Fruit fly (Drosophila melanogaster): Measurements from ENCODE around the gene CG13891.
A peak's percentile ranks its signal among the peaks of the same experiment; 100 is the strongest.

CG13891 gene

DNA sequence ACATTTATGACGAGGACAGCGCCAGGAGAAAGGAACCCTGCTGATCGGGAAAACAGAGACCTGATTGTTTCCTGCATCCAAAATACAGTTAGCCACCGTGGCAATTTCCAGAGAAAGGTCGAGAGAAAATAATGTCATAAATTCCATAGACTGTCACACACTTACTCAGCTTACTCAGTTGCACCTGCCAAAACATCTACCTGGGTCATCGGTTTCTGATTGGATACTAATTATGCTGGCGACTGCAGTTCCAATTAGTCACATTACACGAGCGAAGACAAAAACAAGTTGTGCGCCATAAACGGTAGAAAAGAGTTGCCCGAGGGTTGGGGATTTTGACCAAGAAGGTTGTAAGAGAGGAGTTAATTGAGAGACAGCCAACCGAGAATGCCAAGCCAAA lies 17.4 kb downstream of the CG13891 start:
- no peak for TF ChIP-seq Dif (GFP tag; optimal IDR thresholded peaks at IDR 0.05; ENCODE audit: partially characterized antibody)

DNA sequence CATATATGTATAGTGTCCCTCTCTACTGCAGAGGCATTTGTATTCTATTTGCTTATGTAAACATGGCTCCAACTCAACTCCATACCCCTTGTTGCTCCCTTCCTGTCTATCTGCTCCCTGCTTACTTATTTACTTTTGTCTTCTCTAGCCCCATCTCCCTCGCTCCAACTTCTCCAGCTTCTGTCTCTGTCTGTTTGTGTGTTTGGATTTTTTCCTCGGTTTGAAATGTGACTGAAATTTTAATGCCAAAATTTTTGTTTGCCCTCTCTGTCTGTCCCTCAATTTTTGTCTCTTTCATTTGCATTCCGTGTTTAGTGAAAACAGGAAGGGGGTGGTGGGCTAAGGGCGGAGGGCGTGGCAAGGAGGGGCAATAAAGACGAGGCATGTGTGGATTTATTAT lies 23.9 kb downstream of the CG13891 start:
- TF ChIP-seq GATAd (GFP tag; optimal IDR thresholded peaks at IDR 0.05), result no peak
- TF ChIP-seq fru (GFP tag; optimal IDR thresholded peaks at IDR 0.05), result peak; percentile 4
- TF ChIP-seq usp (GFP tag; optimal IDR thresholded peaks at IDR 0.05), result no peak
- TF ChIP-seq pan (optimal IDR thresholded peaks at IDR 0.05), result no peak
- TF ChIP-seq dsf (GFP tag; optimal IDR thresholded peaks at IDR 0.05; ENCODE audit: borderline replicate concordance), result no peak
- no peak for TF ChIP-seq dmrt93B (GFP tag; optimal IDR thresholded peaks at IDR 0.05)
- no peak for TF ChIP-seq br (GFP tag; optimal IDR thresholded peaks at IDR 0.05)
- TF ChIP-seq sage (GFP tag; optimal IDR thresholded peaks at IDR 0.05), result no peak
- TF ChIP-seq Rel (GFP tag; optimal IDR thresholded peaks at IDR 0.05), result no peak
- no peak for TF ChIP-seq Rel (tag; optimal IDR thresholded peaks at IDR 0.05)

DNA sequence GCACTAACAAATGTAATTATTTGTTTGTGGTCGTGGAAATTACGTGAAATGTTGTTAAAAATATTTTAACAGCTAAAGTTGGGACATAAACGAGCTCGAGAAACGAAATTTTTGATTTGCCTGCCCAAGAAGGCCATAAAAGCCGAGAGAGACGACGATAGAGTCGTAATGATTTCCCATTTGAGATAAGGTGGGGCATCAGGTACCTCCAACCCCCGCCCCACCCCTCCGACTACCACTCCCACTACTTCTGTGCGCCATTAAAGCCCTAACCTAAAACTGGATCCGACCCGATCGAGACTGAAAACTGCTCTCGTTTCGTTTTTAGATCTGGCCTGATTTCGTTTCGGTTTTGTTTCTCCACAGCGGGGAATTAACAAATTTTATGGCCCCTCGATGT lies 33.5 kb downstream of the CG13891 start:
- TF ChIP-seq sage (GFP tag; optimal IDR thresholded peaks at IDR 0.05) (no peak), Jra (GFP tag; optimal IDR thresholded peaks at IDR 0.05) (no peak), pan (optimal IDR thresholded peaks at IDR 0.05) (no peak), CrebA (GFP tag; optimal IDR thresholded peaks at IDR 0.05; ENCODE audit: borderline replicate concordance) (no peak), tai (GFP tag; optimal IDR thresholded peaks at IDR 0.05) (no peak), fru (GFP tag; optimal IDR thresholded peaks at IDR 0.05) (no peak), brk (GFP tag; optimal IDR thresholded peaks at IDR 0.05) (no peak), CG9705 (GFP tag; optimal IDR thresholded peaks at IDR 0.05) (no peak), Abd-B (GFP tag; optimal IDR thresholded peaks at IDR 0.05) (no peak), rgr (GFP tag; optimal IDR thresholded peaks at IDR 0.05) (no peak), sv (GFP tag; optimal IDR thresholded peaks at IDR 0.05) (no peak), Hnf4 (GFP tag; optimal IDR thresholded peaks at IDR 0.05) (no peak), foxo (GFP tag; optimal IDR thresholded peaks at IDR 0.05) (no peak), woc (GFP tag; optimal IDR thresholded peaks at IDR 0.05) (no peak), Hr78 (GFP tag; optimal IDR thresholded peaks at IDR 0.05) (no peak), lola (GFP tag; optimal IDR thresholded peaks at IDR 0.05) (no peak), h (GFP tag; optimal IDR thresholded peaks at IDR 0.05) (no peak), jim (GFP tag; optimal IDR thresholded peaks at IDR 0.05) (no peak)

DNA sequence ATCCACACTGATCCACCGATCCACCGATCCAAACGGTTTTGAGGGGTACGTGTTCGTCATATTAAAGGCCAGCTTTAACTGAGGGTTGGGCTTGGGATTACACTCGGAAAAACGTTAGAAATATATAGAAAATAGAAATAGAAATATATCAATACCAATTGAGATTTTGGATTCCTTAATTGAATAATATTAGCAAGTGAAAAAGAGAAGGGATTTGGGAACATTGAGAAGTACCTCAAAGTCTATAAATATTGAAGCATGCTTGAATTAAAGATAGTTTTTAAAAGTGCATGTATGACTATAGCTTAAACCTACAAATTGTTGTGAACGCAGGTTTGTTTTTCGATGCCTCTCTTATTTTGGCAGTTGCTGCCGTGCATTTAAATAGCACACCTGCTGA lies 38.5 kb downstream of the CG13891 start:
- TF ChIP-seq sv (GFP tag; optimal IDR thresholded peaks at IDR 0.05), result no peak
- TF ChIP-seq h (GFP tag; optimal IDR thresholded peaks at IDR 0.05), result peak; percentile 1
- no peak for TF ChIP-seq Myc (optimal IDR thresholded peaks at IDR 0.05)
- no peak for TF ChIP-seq dl (GFP tag; optimal IDR thresholded peaks at IDR 0.05; ENCODE audit: insufficient read depth in 1 of 2, partially characterized antibody in 2 of 2)
- no peak for TF ChIP-seq rgr (GFP tag; optimal IDR thresholded peaks at IDR 0.05)
- no peak for TF ChIP-seq ey (GFP tag; optimal IDR thresholded peaks at IDR 0.05)
- no peak for TF ChIP-seq Dfd (GFP tag; optimal IDR thresholded peaks at IDR 0.05)
- no peak for TF ChIP-seq usp (GFP tag; optimal IDR thresholded peaks at IDR 0.05)

DNA sequence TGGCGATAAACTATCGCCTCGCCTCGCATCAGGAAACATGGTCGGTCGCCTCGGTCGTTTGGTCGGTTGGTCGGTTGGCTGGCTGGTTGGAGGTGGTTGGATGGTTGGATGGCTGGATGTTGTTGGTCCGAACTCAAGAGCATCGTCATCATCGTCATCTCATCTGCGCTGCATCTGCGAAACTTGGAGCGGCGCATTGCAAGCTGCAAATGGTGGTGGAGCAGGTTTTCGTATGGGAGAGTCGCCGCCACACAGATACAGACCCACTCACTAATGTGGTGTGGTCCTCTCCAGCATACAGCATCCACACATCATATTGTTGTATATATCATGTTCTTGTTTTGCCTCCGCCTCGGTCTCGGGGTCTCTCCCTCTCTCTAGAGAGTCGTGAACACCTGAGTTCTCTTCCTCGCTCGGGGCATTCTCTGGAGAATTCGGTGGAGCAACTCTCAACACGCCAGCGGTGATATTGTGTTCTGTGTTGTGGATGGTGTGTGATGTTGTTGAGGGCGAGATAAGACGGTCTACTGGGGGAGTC lies 41.0 kb downstream of the CG13891 start, which contains the start of gene trh:
trh (minus strand) TSS at position 12 of the 538 bp plus-strand sequence.
- TF ChIP-seq jim (GFP tag; optimal IDR thresholded peaks at IDR 0.05) (no peak), CrebA (GFP tag; optimal IDR thresholded peaks at IDR 0.05; ENCODE audit: borderline replicate concordance) (peak; percentile 23), Hnf4 (GFP tag; optimal IDR thresholded peaks at IDR 0.05) (no peak), dl (GFP tag; optimal IDR thresholded peaks at IDR 0.05; ENCODE audit: insufficient read depth in 1 of 2, partially characterized antibody in 2 of 2) (peak; percentile 61 to 66), Sp1 (GFP tag; optimal IDR thresholded peaks at IDR 0.05) (no peak), Vsx2 (GFP tag; optimal IDR thresholded peaks at IDR 0.05; ENCODE audit: partially characterized antibody) (peak; percentile 8), Dif (GFP tag; optimal IDR thresholded peaks at IDR 0.05; ENCODE audit: partially characterized antibody) (peak; percentile 60), GATAd (GFP tag; optimal IDR thresholded peaks at IDR 0.05) (no peak)
